Worm (Caenorhabditis elegans) whole organism, L3 larva: ENCODE data around the gene F14D7.12.

Experiments used
- R02D3.7 ChIP-seq: fragments of 150-350 bp; optimal IDR thresholded peaks from 2 replicates; lab custom pipeline; 2014; ENCODE audit warnings: missing biosample characterization, missing genetic modification characterization
- aly-2 ChIP-seq: fragments of 150-350 bp; optimal IDR thresholded peaks from 2 replicates; lab custom pipeline; 2014; ENCODE audit warnings: missing biosample characterization, missing genetic modification characterization
- ceh-16 ChIP-seq: sonication (generic microtip); optimal IDR thresholded peaks from 2 replicates; lab custom pipeline; 2017; ENCODE audit warnings: missing biosample characterization, missing genetic modification characterization
- ceh-82 ChIP-seq: fragments of 150-350 bp; optimal IDR thresholded peaks from 2 replicates; lab custom pipeline; 2014; ENCODE audit warnings: missing biosample characterization, missing genetic modification characterization
- ceh-9 ChIP-seq: sonication (generic microtip); optimal IDR thresholded peaks from 2 replicates; lab custom pipeline; 2018; ENCODE audit warnings: missing biosample characterization, missing genetic modification characterization
- egl-27 ChIP-seq: sonication (generic microtip); optimal IDR thresholded peaks from 4 replicates; lab custom pipeline; 2017; ENCODE audit warnings: missing biosample characterization, missing genetic modification reagents, missing genetic modification characterization
- elt-1 ChIP-seq: fragments of 150-350 bp; optimal IDR thresholded peaks from 2 replicates; lab custom pipeline; 2014; ENCODE audit warnings: missing biosample characterization, missing genetic modification characterization
- elt-3 ChIP-seq, 3 experiments: fragments of 150-350 bp in 1 of 3; sonication (generic microtip) in 2 of 3; optimal IDR thresholded peaks; 2 replicates in 2 of 3; 4 replicates in 1 of 3; lab custom pipeline; 2014 to 2017; ENCODE audit warnings: missing biosample characterization in 3 of 3, missing genetic modification characterization in 3 of 3
- fkh-10 ChIP-seq: sonication (generic microtip); optimal IDR thresholded peaks from 2 replicates; lab custom pipeline; 2017; ENCODE audit warnings: missing biosample characterization, missing genetic modification reagents, missing genetic modification characterization
- lin-15B ChIP-seq: fragments of 150-350 bp; optimal IDR thresholded peaks from 2 replicates; lab custom pipeline; 2014; ENCODE audit warnings: missing biosample characterization, missing genetic modification characterization
- sea-2 ChIP-seq: fragments of 150-350 bp; sonication (generic microtip); optimal IDR thresholded peaks from 4 replicates; lab custom pipeline; 2014; ENCODE audit warnings: missing biosample characterization, missing genetic modification reagents, missing genetic modification characterization
- skn-1 ChIP-seq: fragments of 150-350 bp; optimal IDR thresholded peaks from 2 replicates; lab custom pipeline; 2014; ENCODE audit warnings: missing biosample characterization, missing genetic modification characterization
- snpc-4 ChIP-seq: fragments of 150-350 bp; optimal IDR thresholded peaks from 2 replicates; lab custom pipeline; 2014; ENCODE audit warnings: missing biosample characterization, missing genetic modification characterization

- TF ChIP-seq elt-3 (tag; optimal IDR thresholded peaks at IDR 0.05; lab: Kevin White, UChicago): no peak
- no peak for TF ChIP-seq egl-27
- TF ChIP-seq aly-2 (tag; lab: Kevin White, UChicago): no peak
- no peak for TF ChIP-seq snpc-4
- TF ChIP-seq ceh-16: no peak
- no peak for TF ChIP-seq ceh-82 (tag; lab: Kevin White, UChicago)
- no peak for TF ChIP-seq ceh-9 (tag; lab: Kevin White, UChicago)
- no peak for TF ChIP-seq fkh-10
- TF ChIP-seq skn-1: no peak
- no peak for TF ChIP-seq R02D3.7 (tag; lab: Kevin White, UChicago)
- no peak for TF ChIP-seq lin-15B (tag; lab: Kevin White, UChicago)
- TF ChIP-seq sea-2 (GFP tag; lab: Kevin White, UChicago): no peak
- TF ChIP-seq elt-1 (tag; lab: Kevin White, UChicago): no peak
Measured at ce11 chrV:14285803-14286202, 14.0 kb upstream of the F14D7.12 start, which contains the start of gene F40G12.11.
